Fruit fly (Drosophila melanogaster) whole organism, embryonic: ENCODE results near the gene His3.3A.
A peak's percentile ranks its signal among the peaks of the same experiment; 100 is the strongest.

Experiments
- Antp ChIP-seq: fragments of 200-800 bp; sonication (Bioruptor generic); optimal IDR thresholded peaks from 3 replicates; lab custom pipeline; 2016; ENCODE audit warnings: missing biosample characterization, missing genetic modification characterization
- Bgb ChIP-seq: fragments of 200-800 bp; sonication (Bioruptor generic); IDR thresholded peaks from 2 replicates; pipeline ENCODE4 v1.3.6; 2022; ENCODE audit warnings: missing biosample characterization, missing genetic modification characterization; ENCODE audit not compliant: partially characterized antibody
- CG10209 ChIP-seq: fragments of 200-800 bp; sonication (Bioruptor generic); optimal IDR thresholded peaks from 3 replicates; lab custom pipeline; 2017; ENCODE audit warnings: missing biosample characterization, mild to moderate bottlenecking, missing genetic modification characterization, missing genetic modification reagents
- CG14710 ChIP-seq: fragments of 200-800 bp; sonication (Bioruptor generic); optimal IDR thresholded peaks from 3 replicates; lab custom pipeline; 2019; ENCODE audit warnings: missing biosample characterization, mild to moderate bottlenecking, missing genetic modification characterization, moderate library complexity
- CG15601 ChIP-seq: fragments of 200-800 bp; sonication (Bioruptor generic); optimal IDR thresholded peaks from 3 replicates; lab custom pipeline; 2019; ENCODE audit warnings: missing biosample characterization, mild to moderate bottlenecking, missing genetic modification characterization, moderate library complexity
- CG18476 ChIP-seq: fragments of 200-800 bp; sonication (Bioruptor generic); optimal IDR thresholded peaks from 2 replicates; lab custom pipeline; 2016; ENCODE audit warnings: missing biosample characterization, mild to moderate bottlenecking, missing genetic modification characterization
- CG31441 ChIP-seq: fragments of 200-800 bp; sonication (Bioruptor generic); IDR thresholded peaks from 2 replicates; pipeline ENCODE4 v1.3.6; 2022; ENCODE audit warnings: missing biosample characterization, missing genetic modification characterization
- CG32772 ChIP-seq: fragments of 200-800 bp; sonication (Bioruptor generic); IDR thresholded peaks from 2 replicates; pipeline ENCODE4 v1.3.6; 2022; ENCODE audit warnings: missing biosample characterization, missing genetic modification characterization
- CG6854 ChIP-seq: fragments of 200-800 bp; sonication (Bioruptor generic); optimal IDR thresholded peaks from 3 replicates; lab custom pipeline; 2017; ENCODE audit warnings: missing biosample characterization, mild to moderate bottlenecking, missing genetic modification characterization
- CG7745 ChIP-seq: fragments of 200-800 bp; sonication (Bioruptor generic); optimal IDR thresholded peaks from 2 replicates; lab custom pipeline; 2018; ENCODE audit warnings: missing biosample characterization, mild to moderate bottlenecking, missing genetic modification characterization, moderate library complexity
- CG8290 ChIP-seq, 3 experiments: fragments of 200-800 bp; sonication (Bioruptor generic); optimal IDR thresholded peaks; 2 replicates each; lab custom pipeline; 2016 to 2019; ENCODE audit warnings: missing biosample characterization in 3 of 3, missing genetic modification characterization in 3 of 3, mild to moderate bottlenecking in 2 of 3, moderate library complexity in 1 of 3
- CG9437 ChIP-seq: fragments of 200-800 bp; sonication (Bioruptor generic); optimal IDR thresholded peaks from 2 replicates; lab custom pipeline; 2018; ENCODE audit warnings: missing biosample characterization, mild to moderate bottlenecking, missing genetic modification characterization
- Dad ChIP-seq: fragments of 200-800 bp; sonication (Bioruptor generic); optimal IDR thresholded peaks from 3 replicates; lab custom pipeline; 2016; ENCODE audit warnings: missing biosample characterization, missing genetic modification characterization
- Dp ChIP-seq: fragments of 200-800 bp; sonication (Bioruptor generic); optimal IDR thresholded peaks from 2 replicates; lab custom pipeline; 2018; ENCODE audit warnings: missing biosample characterization, mild to moderate bottlenecking, missing genetic modification characterization, moderate library complexity
- Fer3 ChIP-seq: fragments of 200-800 bp; sonication (Bioruptor generic); optimal IDR thresholded peaks from 2 replicates; lab custom pipeline; 2018; ENCODE audit warnings: missing biosample characterization, mild to moderate bottlenecking, missing genetic modification characterization, moderate library complexity
- HLH54F ChIP-seq: fragments of 200-800 bp; sonication (Bioruptor generic); optimal IDR thresholded peaks from 3 replicates; lab custom pipeline; 2016; ENCODE audit warnings: missing biosample characterization, missing genetic modification characterization
- HmgZ ChIP-seq: fragments of 200-800 bp; sonication (Bioruptor generic); optimal IDR thresholded peaks from 2 replicates; lab custom pipeline; 2018; ENCODE audit warnings: missing biosample characterization, mild to moderate bottlenecking, missing genetic modification characterization
- Hr78 ChIP-seq, 2 experiments: fragments of 200-800 bp in 1 of 2; fragments of >200 bp in 1 of 2; sonication (Bioruptor generic) in 1 of 2; optimal IDR thresholded peaks; 2 replicates each; lab custom pipeline; 2017 to 2019; ENCODE audit warnings: missing biosample characterization in 2 of 2, missing genetic modification characterization in 2 of 2, mild to moderate bottlenecking in 1 of 2, moderate library complexity in 1 of 2
- Lim3 ChIP-seq: fragments of 200-800 bp; sonication (Bioruptor generic); IDR thresholded peaks from 2 replicates; pipeline ENCODE4 v1.3.6; 2022; ENCODE audit warnings: missing biosample characterization, missing genetic modification characterization
- NfI ChIP-seq: fragments of 200-800 bp; sonication (Bioruptor generic); optimal IDR thresholded peaks from 3 replicates; lab custom pipeline; 2018; ENCODE audit warnings: missing biosample characterization, mild to moderate bottlenecking, missing genetic modification characterization, moderate library complexity
- Oli ChIP-seq: fragments of 200-800 bp; sonication (Bioruptor generic); optimal IDR thresholded peaks from 2 replicates; lab custom pipeline; 2018; ENCODE audit warnings: missing biosample characterization, mild to moderate bottlenecking, missing genetic modification characterization, moderate library complexity
- Opbp ChIP-seq: fragments of 200-800 bp; sonication (Bioruptor generic); IDR thresholded peaks from 3 replicates; pipeline ENCODE4 v1.3.6; 2022; ENCODE audit warnings: missing biosample characterization, missing genetic modification characterization; ENCODE audit not compliant: partially characterized antibody
- Scr ChIP-seq: fragments of 200-800 bp; sonication (Bioruptor generic); IDR thresholded peaks from 2 replicates; pipeline ENCODE4 v1.3.6; 2022; ENCODE audit warnings: missing biosample characterization, missing genetic modification characterization; ENCODE audit not compliant: partially characterized antibody
- Vsx1 ChIP-seq: fragments of 200-800 bp; sonication (Bioruptor generic); optimal IDR thresholded peaks from 2 replicates; lab custom pipeline; 2017; ENCODE audit warnings: missing biosample characterization, mild to moderate bottlenecking, missing genetic modification characterization, missing genetic modification reagents
- ase ChIP-seq: fragments of 200-800 bp; sonication (Bioruptor generic); IDR thresholded peaks from 3 replicates; pipeline ENCODE4 v1.3.6; 2022; ENCODE audit warnings: missing biosample characterization, missing genetic modification characterization
- bbx ChIP-seq: fragments of 200-800 bp; sonication (Bioruptor generic); IDR thresholded peaks from 2 replicates; pipeline ENCODE4 v1.3.6; 2022; ENCODE audit warnings: missing biosample characterization, missing genetic modification characterization; ENCODE audit not compliant: partially characterized antibody
- da ChIP-seq: fragments of 200-800 bp; sonication (Bioruptor generic); optimal IDR thresholded peaks from 2 replicates; lab custom pipeline; 2016; ENCODE audit warnings: missing biosample characterization, missing genetic modification characterization
- dm ChIP-seq: fragments of 200-800 bp; sonication (Bioruptor generic); optimal IDR thresholded peaks from 3 replicates; lab custom pipeline; 2016; ENCODE audit warnings: missing biosample characterization, missing genetic modification characterization
- dmrt99B ChIP-seq: fragments of 200-800 bp; sonication (Bioruptor generic); optimal IDR thresholded peaks from 2 replicates; lab custom pipeline; 2018; ENCODE audit warnings: missing biosample characterization, mild to moderate bottlenecking, missing genetic modification characterization, moderate library complexity
- grn ChIP-seq: fragments of 200-800 bp; sonication (Bioruptor generic); optimal IDR thresholded peaks from 3 replicates; lab custom pipeline; 2017; ENCODE audit warnings: missing biosample characterization, missing genetic modification characterization
- her ChIP-seq: fragments of 200-800 bp; sonication (Bioruptor generic); optimal IDR thresholded peaks from 2 replicates; lab custom pipeline; 2016; ENCODE audit warnings: missing biosample characterization, missing genetic modification characterization
- hkb ChIP-seq, 2 experiments: fragments of 200-800 bp in 1 of 2; fragments of >200 bp in 1 of 2; sonication (Bioruptor generic) in 1 of 2; IDR thresholded peaks in 1 of 2; optimal IDR thresholded peaks in 1 of 2; 2 replicates each; pipeline versions ENCODE4 v1.3.6 to Lab custom; 2017 to 2022; ENCODE audit warnings: missing biosample characterization in 1 of 2, missing genetic modification characterization in 1 of 2
- insv ChIP-seq, 2 experiments: fragments of 200-800 bp; sonication (Bioruptor generic); optimal IDR thresholded peaks; 3 replicates each; lab custom pipeline; 2016 to 2018; ENCODE audit warnings: missing biosample characterization in 2 of 2, missing genetic modification characterization in 2 of 2
- jing ChIP-seq: fragments of 200-800 bp; sonication (Bioruptor generic); optimal IDR thresholded peaks from 2 replicates; lab custom pipeline; 2018; ENCODE audit warnings: missing biosample characterization, mild to moderate bottlenecking, missing genetic modification characterization
- knrl ChIP-seq: fragments of 200-800 bp; sonication (Bioruptor generic); IDR thresholded peaks from 3 replicates; pipeline ENCODE4 v1.3.6; 2022; ENCODE audit warnings: missing biosample characterization, missing genetic modification characterization; ENCODE audit not compliant: partially characterized antibody
- lab ChIP-seq: fragments of 200-800 bp; sonication (Bioruptor generic); optimal IDR thresholded peaks from 3 replicates; lab custom pipeline; 2017; ENCODE audit warnings: missing biosample characterization, missing genetic modification characterization, mild to moderate bottlenecking, moderate library complexity, missing genetic modification reagents
- mld ChIP-seq: fragments of 200-800 bp; sonication (Bioruptor generic); IDR thresholded peaks from 3 replicates; pipeline ENCODE4 v1.3.6; 2022; ENCODE audit warnings: missing biosample characterization, missing genetic modification characterization; ENCODE audit not compliant: partially characterized antibody
- nmo ChIP-seq: fragments of 200-800 bp; sonication (Bioruptor generic); optimal IDR thresholded peaks from 2 replicates; lab custom pipeline; 2018; ENCODE audit warnings: missing biosample characterization, mild to moderate bottlenecking, missing genetic modification characterization, moderate library complexity
- org-1 ChIP-seq: fragments of 200-800 bp; sonication (Bioruptor generic); optimal IDR thresholded peaks from 2 replicates; lab custom pipeline; 2017; ENCODE audit warnings: missing biosample characterization, missing genetic modification characterization
- salm ChIP-seq: fragments of 200-800 bp; sonication (Bioruptor generic); optimal IDR thresholded peaks from 2 replicates; lab custom pipeline; 2018; ENCODE audit warnings: missing biosample characterization, mild to moderate bottlenecking, missing genetic modification characterization
- seq ChIP-seq: fragments of 200-800 bp; sonication (Bioruptor generic); IDR thresholded peaks from 2 replicates; pipeline ENCODE4 v1.3.6; 2022; ENCODE audit warnings: missing biosample characterization, missing genetic modification characterization
- sima ChIP-seq: fragments of 200-800 bp; sonication (Bioruptor generic); optimal IDR thresholded peaks from 2 replicates; lab custom pipeline; 2016; ENCODE audit warnings: missing biosample characterization, missing genetic modification characterization
- sob ChIP-seq: fragments of 200-800 bp; sonication (Bioruptor generic); IDR thresholded peaks from 2 replicates; pipeline ENCODE4 v1.3.6; 2022; ENCODE audit warnings: missing biosample characterization, missing genetic modification characterization
- sug ChIP-seq: fragments of 200-800 bp; optimal IDR thresholded peaks from 2 replicates; lab custom pipeline; 2019; ENCODE audit warnings: missing biosample characterization, mild to moderate bottlenecking, missing genetic modification characterization, moderate library complexity
- tx ChIP-seq: fragments of 200-800 bp; sonication (Bioruptor generic); optimal IDR thresholded peaks from 2 replicates; lab custom pipeline; 2016; ENCODE audit warnings: missing biosample characterization, missing genetic modification characterization
- vvl ChIP-seq: fragments of 200-800 bp; sonication (Bioruptor generic); IDR thresholded peaks from 2 replicates; pipeline ENCODE4 v1.3.6; 2022; ENCODE audit warnings: missing biosample characterization, missing genetic modification characterization
- zen2 ChIP-seq: fragments of 200-800 bp; sonication (Bioruptor generic); IDR thresholded peaks from 3 replicates; pipeline ENCODE4 v1.3.6; 2022; ENCODE audit warnings: missing biosample characterization, missing genetic modification characterization; ENCODE audit not compliant: partially characterized antibody
- zfh2 ChIP-seq: fragments of 200-800 bp; sonication (Bioruptor generic); optimal IDR thresholded peaks from 2 replicates; lab custom pipeline; 2016; ENCODE audit warnings: missing biosample characterization, missing genetic modification characterization

Gene His3.3A

DNA sequence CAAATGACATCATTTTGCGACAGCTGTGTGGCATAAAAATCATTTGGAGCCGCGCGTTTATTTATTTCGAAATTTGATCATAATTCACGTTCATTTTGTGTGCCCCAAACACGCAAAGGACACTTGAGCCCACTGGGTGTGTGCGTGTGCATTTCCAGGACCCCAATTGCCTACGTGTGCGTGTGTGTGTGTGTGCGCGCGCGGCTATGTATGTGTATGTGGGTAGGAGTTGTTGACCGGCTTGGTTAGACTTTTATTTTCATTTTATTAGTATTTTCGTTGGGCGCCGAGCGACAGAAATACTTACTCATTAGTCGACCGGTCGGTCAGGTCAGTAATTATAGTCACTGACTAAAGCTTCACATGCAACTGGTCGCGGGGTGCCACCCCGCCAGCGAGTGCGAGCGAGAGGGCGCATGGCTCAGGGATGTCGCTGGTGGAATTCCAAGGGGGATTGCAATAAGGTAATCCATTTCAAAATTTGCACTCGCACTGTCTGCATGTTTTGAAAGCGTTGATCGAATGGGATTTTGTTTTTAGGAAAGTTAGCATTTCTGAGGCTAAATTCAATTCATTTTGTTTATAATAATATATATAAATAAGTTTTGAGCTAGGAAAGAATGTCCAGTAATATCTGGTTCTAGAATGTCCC is 11.2 kb upstream of the His3.3A start (continued):
- TF ChIP-seq CG7745 (tag; lab: Kevin White, UChicago) (no peak), Dad (GFP tag; lab: Kevin White, UChicago) (no peak), dm (GFP tag; lab: Kevin White, UChicago) (no peak), CG14710 (tag; lab: Kevin White, UChicago) (no peak), vvl (GFP tag; lab: Robert Waterston, UW) (peak; percentile 20; the same call in 1 of the 2 replicates), Opbp (no peak), tx (GFP tag; lab: Kevin White, UChicago) (no peak), Bgb (GFP tag; lab: Robert Waterston, UW) (no peak), ase (GFP tag; lab: Robert Waterston, UW) (peak; percentile 58; the same call in 2 of the 3 replicates), lab (GFP tag; lab: Kevin White, UChicago) (peak; percentile 65), salm (tag; lab: Kevin White, UChicago) (no peak), mld (GFP tag; lab: Robert Waterston, UW) (no peak), insv (GFP tag; optimal IDR thresholded peaks at IDR 0.05; lab: Kevin White, UChicago) (no peak), hkb (optimal IDR thresholded peaks at IDR 0.05; lab: Kevin White, UChicago) (no peak), hkb (GFP tag; IDR thresholded peaks at IDR 0.05; lab: Robert Waterston, UW) (no peak), sima (GFP tag; lab: Kevin White, UChicago) (no peak), Hr78 (GFP tag; optimal IDR thresholded peaks at IDR 0.05; lab: Kevin White, UChicago) (no peak), dmrt99B (peak; percentile 50), sug (tag; lab: Kevin White, UChicago) (no peak), zen2 (no peak), nmo (GFP tag; lab: Kevin White, UChicago) (peak; percentile 27), grn (GFP tag; lab: Kevin White, UChicago) (no peak), her (GFP tag; lab: Kevin White, UChicago) (no peak), da (no peak), seq (GFP tag; lab: Robert Waterston, UW) (peak; percentile 57), CG6854 (GFP tag; lab: Kevin White, UChicago) (no peak), CG15601 (tag; lab: Kevin White, UChicago) (peak; percentile 4), jing (GFP tag; lab: Kevin White, UChicago) (no peak), Scr (GFP tag; lab: Robert Waterston, UW) (no peak), CG18476 (GFP tag; lab: Kevin White, UChicago) (no peak), knrl (GFP tag; lab: Robert Waterston, UW) (no peak), Oli (tag; lab: Kevin White, UChicago) (peak; percentile 53), Vsx1 (no peak), bbx (GFP tag; lab: Robert Waterston, UW) (no peak), Antp (GFP tag; lab: Kevin White, UChicago) (peak; percentile 32), NfI (GFP tag; lab: Kevin White, UChicago) (peak; percentile 62), CG9437 (no peak), CG10209 (GFP tag; lab: Kevin White, UChicago) (peak; percentile 53), Lim3 (GFP tag; lab: Robert Waterston, UW) (no peak), Dp (no peak), HmgZ (no peak), sob (GFP tag; lab: Robert Waterston, UW) (no peak), CG31441 (GFP tag; lab: Robert Waterston, UW) (no peak), HLH54F (GFP tag; lab: Kevin White, UChicago) (peak; percentile 18), zfh2 (GFP tag; lab: Kevin White, UChicago) (peak; percentile 37), CG8290 (GFP tag; optimal IDR thresholded peaks at IDR 0.05; lab: Kevin White, UChicago) (no peak), CG8290 (tag; optimal IDR thresholded peaks at IDR 0.05; lab: Kevin White, UChicago) (peak in 1 of 2 experiments; percentile 73), Fer3 (tag; lab: Kevin White, UChicago) (peak; percentile 19), CG32772 (GFP tag; lab: Robert Waterston, UW) (0 out of 2 replicates have a peak, but pooled peaks have one; percentile 14), org-1 (GFP tag; lab: Kevin White, UChicago) (no peak)
